Fruit fly (Drosophila melanogaster) whole organism, adult: Measurements from ENCODE around the gene CG13984.

Source experiments
- CG11617 ChIP-seq: fragments of 200-800 bp; sonication (Bioruptor generic); optimal IDR thresholded peaks from 2 replicates; lab custom pipeline; 2017; ENCODE audit warnings: mild to moderate bottlenecking, missing biosample characterization, missing genetic modification reagents, missing genetic modification characterization
- CG12768 ChIP-seq: fragments of 200-800 bp; sonication (Bioruptor generic); optimal IDR thresholded peaks from 2 replicates; lab custom pipeline; 2017; ENCODE audit warnings: missing biosample characterization, missing genetic modification characterization, mild to moderate bottlenecking, moderate library complexity, missing genetic modification reagents
- CG14711 ChIP-seq: fragments of 200-800 bp; sonication (Bioruptor generic); optimal IDR thresholded peaks from 2 replicates; lab custom pipeline; 2018; ENCODE audit warnings: missing biosample characterization, mild to moderate bottlenecking, missing genetic modification characterization, moderate library complexity
- CG1620 ChIP-seq: fragments of 200-800 bp; sonication (Bioruptor generic); optimal IDR thresholded peaks from 2 replicates; lab custom pipeline; 2016; ENCODE audit warnings: missing biosample characterization, missing genetic modification characterization
- CG33017 ChIP-seq: fragments of 200-800 bp; sonication (Bioruptor generic); optimal IDR thresholded peaks from 2 replicates; lab custom pipeline; 2018; ENCODE audit warnings: missing biosample characterization, mild to moderate bottlenecking, missing genetic modification characterization, moderate library complexity
- CG5204 ChIP-seq: fragments of 200-800 bp; sonication (Bioruptor generic); optimal IDR thresholded peaks from 2 replicates; lab custom pipeline; 2016; ENCODE audit warnings: missing biosample characterization, missing genetic modification characterization
- CG7045 ChIP-seq: fragments of 200-800 bp; sonication (Bioruptor generic); optimal IDR thresholded peaks from 2 replicates; lab custom pipeline; 2017; ENCODE audit warnings: missing biosample characterization, mild to moderate bottlenecking, missing genetic modification characterization
- CG7101 ChIP-seq: fragments of 200-800 bp; sonication (Bioruptor generic); optimal IDR thresholded peaks from 2 replicates; lab custom pipeline; 2018; ENCODE audit warnings: missing biosample characterization, mild to moderate bottlenecking, missing genetic modification characterization, moderate library complexity
- Clk ChIP-seq: fragments of 200-800 bp; sonication (Bioruptor generic); optimal IDR thresholded peaks from 2 replicates; lab custom pipeline; 2017; ENCODE audit warnings: missing biosample characterization, missing genetic modification characterization
- Crg-1 ChIP-seq: fragments of 200-800 bp; sonication (Bioruptor generic); optimal IDR thresholded peaks from 2 replicates; lab custom pipeline; 2016; ENCODE audit warnings: missing biosample characterization, missing genetic modification characterization
- Hr96 ChIP-seq: fragments of 200-800 bp; sonication (Bioruptor generic); optimal IDR thresholded peaks from 2 replicates; lab custom pipeline; 2016; ENCODE audit warnings: missing biosample characterization, missing genetic modification characterization
- Mnt ChIP-seq: fragments of 200-800 bp; sonication (Bioruptor generic); optimal IDR thresholded peaks from 2 replicates; lab custom pipeline; 2016; ENCODE audit warnings: missing biosample characterization, mild to moderate bottlenecking, missing genetic modification characterization
- bab1 ChIP-seq: fragments of 200-800 bp; sonication (Bioruptor generic); optimal IDR thresholded peaks from 3 replicates; lab custom pipeline; 2019; ENCODE audit warnings: missing biosample characterization, mild to moderate bottlenecking, missing genetic modification characterization, moderate library complexity
- cic ChIP-seq: fragments of 200-800 bp; sonication (Bioruptor generic); optimal IDR thresholded peaks from 2 replicates; lab custom pipeline; 2017; ENCODE audit warnings: missing biosample characterization, mild to moderate bottlenecking, missing genetic modification characterization, moderate library complexity
- cnc ChIP-seq, 2 experiments: fragments of >200 bp; optimal IDR thresholded peaks; 2 replicates each; lab custom pipeline; 2017
- kay ChIP-seq: fragments of 200-800 bp; sonication (Bioruptor generic); peaks from one replicate; lab custom pipeline; 2016; ENCODE audit warnings: missing biosample characterization, missing genetic modification characterization, borderline replicate concordance
- ovo ChIP-seq: fragments of 200-800 bp; sonication (Bioruptor generic); optimal IDR thresholded peaks from 2 replicates; lab custom pipeline; 2016; ENCODE audit warnings: missing biosample characterization, missing genetic modification characterization
- pad ChIP-seq: fragments of 200-800 bp; sonication (Bioruptor generic); optimal IDR thresholded peaks from 3 replicates; lab custom pipeline; 2017; ENCODE audit warnings: missing biosample characterization, missing genetic modification characterization, mild to moderate bottlenecking, moderate library complexity, missing genetic modification reagents
- tj ChIP-seq: fragments of 200-800 bp; sonication (Bioruptor generic); optimal IDR thresholded peaks from 3 replicates; lab custom pipeline; 2017; ENCODE audit warnings: missing biosample characterization, mild to moderate bottlenecking, missing genetic modification characterization, moderate library complexity
- toe ChIP-seq: fragments of 200-800 bp; sonication (Bioruptor generic); optimal IDR thresholded peaks from 2 replicates; lab custom pipeline; 2016; ENCODE audit warnings: missing biosample characterization, missing genetic modification characterization

CG13984 gene

dm6 chr2L:6354231-6354630, 45.6 kb downstream of the CG13984 start, which contains the start of gene ppk7:
ppk7 (minus strand) TSS chr2L:6354331.
- TF ChIP-seq CG14711 (tag; lab: Kevin White, UChicago) (no peak), toe (no peak), Clk (GFP tag; lab: Kevin White, UChicago) (no peak), Crg-1 (GFP tag; lab: Kevin White, UChicago) (no peak), CG5204 (GFP tag; lab: Kevin White, UChicago) (no peak), cic (no peak), bab1 (GFP tag; lab: Kevin White, UChicago) (no peak), CG33017 (tag; lab: Kevin White, UChicago) (no peak), pad (GFP tag; lab: Kevin White, UChicago) (no peak), ovo (no peak), Hr96 (GFP tag; lab: Kevin White, UChicago) (no peak), CG1620 (no peak), CG12768 (GFP tag; lab: Kevin White, UChicago) (no peak), CG7045 (no peak), Mnt (no peak)

- TF ChIP-seq CG7101 (no peak), Clk (GFP tag; lab: Kevin White, UChicago) (no peak), tj (GFP tag; lab: Kevin White, UChicago) (no peak), CG33017 (tag; lab: Kevin White, UChicago) (no peak), CG14711 (tag; lab: Kevin White, UChicago) (no peak), bab1 (GFP tag; lab: Kevin White, UChicago) (no peak), CG5204 (GFP tag; lab: Kevin White, UChicago) (no peak), toe (no peak), Hr96 (GFP tag; lab: Kevin White, UChicago) (no peak), kay (GFP tag; lab: Kevin White, UChicago) (no peak)
These were observed 46.0 kb downstream of the CG13984 start, which contains the start of gene ppk14 for dm6 chr2L:6354656-6355055. ppk14 (plus strand) TSS chr2L:6354956.

dm6 chr2L:6356134-6356533, 47.5 kb downstream of the CG13984 start:
- TF ChIP-seq CG7101 (no peak), CG5204 (GFP tag; lab: Kevin White, UChicago) (no peak), kay (GFP tag; lab: Kevin White, UChicago) (no peak), bab1 (GFP tag; lab: Kevin White, UChicago) (no peak)

dm6 chr2L:6356686-6357362, 48.2 kb downstream of the CG13984 start:
- TF ChIP-seq cnc (optimal IDR thresholded peaks at IDR 0.05; lab: Kevin White, UChicago), result no peak
- TF ChIP-seq CG11617 (GFP tag; lab: Kevin White, UChicago), result no peak
- TF ChIP-seq CG7101, result no peak
- TF ChIP-seq bab1 (GFP tag; lab: Kevin White, UChicago), result no peak
- TF ChIP-seq CG7045, result no peak
- TF ChIP-seq cic, result no peak
- no peak for TF ChIP-seq CG1620
- no peak for TF ChIP-seq CG5204 (GFP tag; lab: Kevin White, UChicago)
- TF ChIP-seq toe, result no peak
- TF ChIP-seq Hr96 (GFP tag; lab: Kevin White, UChicago), result no peak
- TF ChIP-seq ovo, result no peak
- TF ChIP-seq Clk (GFP tag; lab: Kevin White, UChicago), result no peak
- TF ChIP-seq CG12768 (GFP tag; lab: Kevin White, UChicago), result no peak
- TF ChIP-seq tj (GFP tag; lab: Kevin White, UChicago), result no peak
- TF ChIP-seq kay (GFP tag; lab: Kevin White, UChicago), result no peak
- no peak for TF ChIP-seq CG33017 (tag; lab: Kevin White, UChicago)
- TF ChIP-seq CG14711 (tag; lab: Kevin White, UChicago), result no peak
- TF ChIP-seq Crg-1 (GFP tag; lab: Kevin White, UChicago), result no peak
- no peak for TF ChIP-seq Mnt
- TF ChIP-seq pad (GFP tag; lab: Kevin White, UChicago), result no peak

- TF ChIP-seq CG5204 (GFP tag; lab: Kevin White, UChicago) (no peak), Mnt (no peak), pad (GFP tag; lab: Kevin White, UChicago) (no peak), CG14711 (tag; lab: Kevin White, UChicago) (no peak), CG7101 (no peak), bab1 (GFP tag; lab: Kevin White, UChicago) (no peak), toe (no peak), Clk (GFP tag; lab: Kevin White, UChicago) (no peak), Crg-1 (GFP tag; lab: Kevin White, UChicago) (no peak), CG33017 (tag; lab: Kevin White, UChicago) (no peak), Hr96 (GFP tag; lab: Kevin White, UChicago) (no peak), cic (no peak), kay (GFP tag; lab: Kevin White, UChicago) (no peak), tj (GFP tag; lab: Kevin White, UChicago) (no peak), CG7045 (no peak), CG1620 (no peak)
These were observed 49.6 kb downstream of the CG13984 start, which contains the start of gene CG9500 for dm6 chr2L:6358218-6358617. CG9500 (minus strand) TSS chr2L:6358318.
